Worm (Caenorhabditis elegans): Measurements from ENCODE around the gene clec-156.

The clec-156 gene

ce11 chrIII:4870478-4870877 is 28.4 kb upstream of the clec-156 start, which contains the start of gene gipc-1:
gipc-1 (plus strand) TSS chrIII:4870778.
- TF ChIP-seq tab-1 (GFP tag; IDR thresholded peaks at IDR 0.05) (no peak), ztf-23 (GFP tag; IDR thresholded peaks at IDR 0.05) (no peak), ref-1 (GFP tag; conservative IDR thresholded peaks at IDR 0.05) (no peak)

- TF ChIP-seq cog-1 (tag; optimal IDR thresholded peaks at IDR 0.05) (no peak), flt-1 (GFP tag; IDR thresholded peaks at IDR 0.05) (no peak), T22C8.4 (GFP tag; IDR thresholded peaks at IDR 0.05) (no peak), ztf-23 (GFP tag; IDR thresholded peaks at IDR 0.05) (no peak), med-1 (GFP tag; optimal IDR thresholded peaks at IDR 0.05; ENCODE audit: insufficient read depth) (no peak), ztf-29 (GFP tag; IDR thresholded peaks at IDR 0.05) (no peak), klf-2 (GFP tag; conservative IDR thresholded peaks at IDR 0.05) (no peak), ref-1 (GFP tag; conservative IDR thresholded peaks at IDR 0.05) (no peak), tab-1 (GFP tag; IDR thresholded peaks at IDR 0.05) (no peak)
Measured at ce11 chrIII:4868643-4869042, 26.6 kb upstream of the clec-156 start, which contains the start of the genes msd-4 and C35D10.3. msd-4 (minus strand) TSS chrIII:4868743. C35D10.3 (plus strand) TSS chrIII:4868921.

- TF ChIP-seq klf-2 (GFP tag; conservative IDR thresholded peaks at IDR 0.05): no peak
- no peak for TF ChIP-seq ref-1 (GFP tag; conservative IDR thresholded peaks at IDR 0.05)
- no peak for TF ChIP-seq cog-1 (tag; optimal IDR thresholded peaks at IDR 0.05)
- no peak for TF ChIP-seq tab-1 (GFP tag; IDR thresholded peaks at IDR 0.05)
- TF ChIP-seq ztf-29 (GFP tag; IDR thresholded peaks at IDR 0.05): no peak
- TF ChIP-seq flt-1 (GFP tag; IDR thresholded peaks at IDR 0.05): no peak
- TF ChIP-seq med-1 (GFP tag; optimal IDR thresholded peaks at IDR 0.05; ENCODE audit: insufficient read depth): no peak
- no peak for TF ChIP-seq ztf-23 (GFP tag; IDR thresholded peaks at IDR 0.05)
Measured at ce11 chrIII:4866762-4867161, 24.7 kb upstream of the clec-156 start, which contains the start of gene C35D10.17. C35D10.17 (plus strand) TSS chrIII:4867062.

- no peak for TF ChIP-seq flt-1 (GFP tag; IDR thresholded peaks at IDR 0.05)
Measured at ce11 chrIII:4863127-4863526, 21.1 kb upstream of the clec-156 start, which contains the start of gene coq-8. coq-8 (plus strand) TSS chrIII:4863427.

- no peak for TF ChIP-seq klf-2 (GFP tag; conservative IDR thresholded peaks at IDR 0.05)
- TF ChIP-seq cog-1 (tag; optimal IDR thresholded peaks at IDR 0.05): no peak
- TF ChIP-seq med-1 (GFP tag; optimal IDR thresholded peaks at IDR 0.05; ENCODE audit: insufficient read depth): no peak
- TF ChIP-seq ztf-23 (GFP tag; IDR thresholded peaks at IDR 0.05): no peak
- TF ChIP-seq T22C8.4 (GFP tag; IDR thresholded peaks at IDR 0.05): no peak
- TF ChIP-seq ztf-29 (GFP tag; IDR thresholded peaks at IDR 0.05): no peak
- TF ChIP-seq ref-1 (GFP tag; conservative IDR thresholded peaks at IDR 0.05): no peak
- TF ChIP-seq flt-1 (GFP tag; IDR thresholded peaks at IDR 0.05): no peak
- no peak for TF ChIP-seq tab-1 (GFP tag; IDR thresholded peaks at IDR 0.05)
Measured at ce11 chrIII:4861744-4862401, 19.8 kb upstream of the clec-156 start, which contains the start of the genes C35D10.10 and C35D10.5. C35D10.10 (minus strand) TSS chrIII:4861794. C35D10.5 (plus strand) TSS chrIII:4862351.

- no peak for TF ChIP-seq tab-1 (GFP tag; IDR thresholded peaks at IDR 0.05)
- TF ChIP-seq med-1 (GFP tag; optimal IDR thresholded peaks at IDR 0.05; ENCODE audit: insufficient read depth): no peak
- no peak for TF ChIP-seq T22C8.4 (GFP tag; IDR thresholded peaks at IDR 0.05)
- TF ChIP-seq cog-1 (tag; optimal IDR thresholded peaks at IDR 0.05): no peak
- TF ChIP-seq ztf-23 (GFP tag; IDR thresholded peaks at IDR 0.05): no peak
- no peak for TF ChIP-seq klf-2 (GFP tag; conservative IDR thresholded peaks at IDR 0.05)
- TF ChIP-seq ref-1 (GFP tag; conservative IDR thresholded peaks at IDR 0.05): no peak
- TF ChIP-seq ztf-29 (GFP tag; IDR thresholded peaks at IDR 0.05): no peak
Measured at ce11 chrIII:4859039-4859438, 17.0 kb upstream of the clec-156 start, which contains the start of gene C35D10.6. C35D10.6 (plus strand) TSS chrIII:4859339.

- TF ChIP-seq klf-2 (GFP tag; conservative IDR thresholded peaks at IDR 0.05) (no peak), cog-1 (tag; optimal IDR thresholded peaks at IDR 0.05) (no peak), tab-1 (GFP tag; IDR thresholded peaks at IDR 0.05) (no peak), ztf-29 (GFP tag; IDR thresholded peaks at IDR 0.05) (no peak), med-1 (GFP tag; optimal IDR thresholded peaks at IDR 0.05; ENCODE audit: insufficient read depth) (no peak), T22C8.4 (GFP tag; IDR thresholded peaks at IDR 0.05) (no peak)
Measured at ce11 chrIII:4856992-4857391, 14.9 kb upstream of the clec-156 start.

- TF ChIP-seq ztf-23 (GFP tag; IDR thresholded peaks at IDR 0.05) (no peak), med-1 (GFP tag; optimal IDR thresholded peaks at IDR 0.05; ENCODE audit: insufficient read depth) (no peak), flt-1 (GFP tag; IDR thresholded peaks at IDR 0.05) (no peak), cog-1 (tag; optimal IDR thresholded peaks at IDR 0.05) (no peak)
Measured at ce11 chrIII:4856109-4856508, 14.0 kb upstream of the clec-156 start, which contains the start of gene C35D10.7. C35D10.7 (plus strand) TSS chrIII:4856193.

ce11 chrIII:4854918-4855317 is 12.8 kb upstream of the clec-156 start, which contains the start of gene C35D10.8:
C35D10.8 (plus strand) TSS chrIII:4855218.
- TF ChIP-seq ztf-23 (GFP tag; IDR thresholded peaks at IDR 0.05) (no peak), klf-2 (GFP tag; conservative IDR thresholded peaks at IDR 0.05) (no peak), flt-1 (GFP tag; IDR thresholded peaks at IDR 0.05) (no peak), cog-1 (tag; optimal IDR thresholded peaks at IDR 0.05) (no peak), ztf-29 (GFP tag; IDR thresholded peaks at IDR 0.05) (no peak), tab-1 (GFP tag; IDR thresholded peaks at IDR 0.05) (no peak), med-1 (GFP tag; optimal IDR thresholded peaks at IDR 0.05; ENCODE audit: insufficient read depth) (no peak), T22C8.4 (GFP tag; IDR thresholded peaks at IDR 0.05) (no peak), ref-1 (GFP tag; conservative IDR thresholded peaks at IDR 0.05) (no peak)

- no peak for TF ChIP-seq ztf-23 (GFP tag; IDR thresholded peaks at IDR 0.05)
- TF ChIP-seq tab-1 (GFP tag; IDR thresholded peaks at IDR 0.05): no peak
- TF ChIP-seq ztf-29 (GFP tag; IDR thresholded peaks at IDR 0.05): no peak
- no peak for TF ChIP-seq T22C8.4 (GFP tag; IDR thresholded peaks at IDR 0.05)
- no peak for TF ChIP-seq med-1 (GFP tag; optimal IDR thresholded peaks at IDR 0.05; ENCODE audit: insufficient read depth)
- no peak for TF ChIP-seq flt-1 (GFP tag; IDR thresholded peaks at IDR 0.05)
- TF ChIP-seq ref-1 (GFP tag; conservative IDR thresholded peaks at IDR 0.05): no peak
- TF ChIP-seq klf-2 (GFP tag; conservative IDR thresholded peaks at IDR 0.05): no peak
- no peak for TF ChIP-seq cog-1 (tag; optimal IDR thresholded peaks at IDR 0.05)
Measured at ce11 chrIII:4852025-4852424, 10.0 kb upstream of the clec-156 start, which contains the start of gene ced-4. ced-4 (plus strand) TSS chrIII:4852325.

Measured in whole organism, midembryonic.